Fruit fly (Drosophila melanogaster): ENCODE measurements around the gene CG13029.
A peak's percentile ranks its signal among the peaks of the same experiment; 100 is the strongest.

The CG13029 gene

dm6 chr3L:16890650-16891336, 30.4 kb downstream of the CG13029 start (continued):
- peak; percentile 85 for TF ChIP-seq Hr39 (GFP tag; optimal IDR thresholded peaks at IDR 0.05)
- peak; percentile 76 for TF ChIP-seq CG6276 (GFP tag; optimal IDR thresholded peaks at IDR 0.05)
- TF ChIP-seq CG11762 (GFP tag; optimal IDR thresholded peaks at IDR 0.05; ENCODE audit: insufficient read depth): peak; percentile 77
- peak; percentile 90 for TF ChIP-seq CG10631 (GFP tag; optimal IDR thresholded peaks at IDR 0.05)
- TF ChIP-seq CG3919 (GFP tag; optimal IDR thresholded peaks at IDR 0.05): peak; percentile 87
- peak; percentile 55 to 71 for TF ChIP-seq ss (GFP tag; optimal IDR thresholded peaks at IDR 0.05)
- TF ChIP-seq Hr4 (GFP tag; optimal IDR thresholded peaks at IDR 0.05): peak; percentile 91
- TF ChIP-seq topi (GFP tag; optimal IDR thresholded peaks at IDR 0.05): peak; percentile 79
- peak; percentile 79 for TF ChIP-seq dsx (GFP tag; optimal IDR thresholded peaks at IDR 0.05; ENCODE audit: poor library complexity, severe bottlenecking)
- peak; percentile 80 for TF ChIP-seq Met (GFP tag; optimal IDR thresholded peaks at IDR 0.05)
- TF ChIP-seq CG8319 (GFP tag; optimal IDR thresholded peaks at IDR 0.05): peak; percentile 59
- peak; percentile 68 to 86 for TF ChIP-seq salr (GFP tag; optimal IDR thresholded peaks at IDR 0.05)
- TF ChIP-seq Sox14 (GFP tag; optimal IDR thresholded peaks at IDR 0.05): peak; percentile 88

- TF ChIP-seq CG4318 (GFP tag; optimal IDR thresholded peaks at IDR 0.05): no peak
- TF ChIP-seq cyc (GFP tag; optimal IDR thresholded peaks at IDR 0.05): no peak
- no peak for TF ChIP-seq pdm3 (GFP tag; optimal IDR thresholded peaks at IDR 0.05)
- TF ChIP-seq fkh (GFP tag; optimal IDR thresholded peaks at IDR 0.05): peak; percentile 26
Observed at dm6 chr3L:16891914-16892313, 31.5 kb downstream of the CG13029 start.

DNA sequence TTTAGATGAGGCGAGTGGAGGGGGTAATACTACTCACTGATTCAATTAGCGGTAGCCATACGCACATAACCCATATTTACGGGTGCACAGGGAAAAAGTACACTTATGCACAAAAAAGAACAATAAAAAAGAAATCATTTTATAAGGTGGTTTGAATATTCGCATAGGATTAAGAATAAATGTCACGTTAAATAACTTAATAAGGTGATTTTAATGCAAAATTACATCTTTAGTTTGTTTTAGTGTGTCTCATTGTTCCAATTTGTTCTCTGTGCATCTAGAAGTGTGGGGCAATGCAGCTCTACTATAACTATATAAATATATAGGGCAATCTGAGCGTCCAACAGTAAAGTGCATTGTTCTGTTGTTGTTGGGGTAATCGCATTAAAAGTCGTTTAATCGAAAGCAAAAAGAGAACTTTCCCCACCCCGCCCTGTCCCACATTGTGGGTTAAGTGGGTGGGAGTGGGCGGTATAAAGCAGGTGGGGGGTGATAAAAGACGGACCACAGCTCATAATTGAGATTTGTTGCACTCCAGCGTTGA, 32.4 kb downstream of the CG13029 start:
- TF ChIP-seq salr (GFP tag; optimal IDR thresholded peaks at IDR 0.05): peak in 1 of 2 experiments; percentile 7
- peak; percentile 62 for TF ChIP-seq CG6276 (GFP tag; optimal IDR thresholded peaks at IDR 0.05)
- TF ChIP-seq achi (GFP tag; optimal IDR thresholded peaks at IDR 0.05): peak; percentile 53
- TF ChIP-seq CG8319 (GFP tag; optimal IDR thresholded peaks at IDR 0.05): no peak
- peak; percentile 31 for TF ChIP-seq fd59A (GFP tag; optimal IDR thresholded peaks at IDR 0.05)
- TF ChIP-seq spab (GFP tag; optimal IDR thresholded peaks at IDR 0.05): peak; percentile 38
- TF ChIP-seq CG11294 (GFP tag; IDR thresholded peaks at IDR 0.05): peak; percentile 55
- peak; percentile 15 for TF ChIP-seq CG4318 (GFP tag; optimal IDR thresholded peaks at IDR 0.05)
- TF ChIP-seq CG9139 (GFP tag; optimal IDR thresholded peaks at IDR 0.05): peak; percentile 14
- no peak for TF ChIP-seq Met (GFP tag; optimal IDR thresholded peaks at IDR 0.05)
- no peak for TF ChIP-seq CG6808 (GFP tag; optimal IDR thresholded peaks at IDR 0.05)
- peak; percentile 30 for TF ChIP-seq net (GFP tag; optimal IDR thresholded peaks at IDR 0.05)
- no peak for TF ChIP-seq CG6854 (GFP tag; optimal IDR thresholded peaks at IDR 0.05)
- peak; percentile 11 for TF ChIP-seq Lpt (GFP tag; optimal IDR thresholded peaks at IDR 0.05)
- TF ChIP-seq CG10631 (GFP tag; optimal IDR thresholded peaks at IDR 0.05): peak; percentile 42
- TF ChIP-seq vri (GFP tag; optimal IDR thresholded peaks at IDR 0.05): no peak
- TF ChIP-seq CG8632 (GFP tag; optimal IDR thresholded peaks at IDR 0.05): peak; percentile 21
- peak; percentile 74 for TF ChIP-seq CG15336 (GFP tag; IDR thresholded peaks at IDR 0.05)
- peak; percentile 6 for TF ChIP-seq CG3919 (GFP tag; optimal IDR thresholded peaks at IDR 0.05)
- TF ChIP-seq CG10669 (GFP tag; optimal IDR thresholded peaks at IDR 0.05): peak; percentile 14
- peak; percentile 81 for TF ChIP-seq CG8119 (GFP tag; IDR thresholded peaks at IDR 0.05)
- TF ChIP-seq CG3032 (tag; optimal IDR thresholded peaks at IDR 0.05): peak; percentile 27
- TF ChIP-seq svp (GFP tag): peak; percentile 55
- TF ChIP-seq eg (GFP tag; IDR thresholded peaks at IDR 0.05): peak; percentile 73
- peak; percentile 57 for TF ChIP-seq Eip78C (GFP tag)
- no peak for TF ChIP-seq Hr39 (GFP tag; optimal IDR thresholded peaks at IDR 0.05)
- peak; percentile 77 for TF ChIP-seq Hr4 (GFP tag; optimal IDR thresholded peaks at IDR 0.05)
- TF ChIP-seq Sox14 (GFP tag; optimal IDR thresholded peaks at IDR 0.05): peak; percentile 24
- TF ChIP-seq CG32006 (GFP tag; optimal IDR thresholded peaks at IDR 0.05): peak; percentile 77
- TF ChIP-seq acj6 (GFP tag; optimal IDR thresholded peaks at IDR 0.05): peak; percentile 48
- no peak for TF ChIP-seq CG11902 (GFP tag; optimal IDR thresholded peaks at IDR 0.05)
- peak; percentile 70 for TF ChIP-seq Gug (GFP tag; IDR thresholded peaks at IDR 0.05)
- TF ChIP-seq dsx (GFP tag; optimal IDR thresholded peaks at IDR 0.05; ENCODE audit: poor library complexity, severe bottlenecking): peak; percentile 6
- TF ChIP-seq pdm3 (GFP tag; optimal IDR thresholded peaks at IDR 0.05): peak; percentile 57
- TF ChIP-seq CG6163 (GFP tag; IDR thresholded peaks at IDR 0.05): peak; percentile 55; the same call in 2 of the 3 replicates
- peak; percentile 53 for TF ChIP-seq OdsH (GFP tag; optimal IDR thresholded peaks at IDR 0.05)
- peak; percentile 4 for TF ChIP-seq Ets96B (tag; optimal IDR thresholded peaks at IDR 0.05)
- peak; percentile 27 for TF ChIP-seq CG34406 (GFP tag; optimal IDR thresholded peaks at IDR 0.05)
- TF ChIP-seq CG6792 (GFP tag; optimal IDR thresholded peaks at IDR 0.05): no peak
